Fruit fly (Drosophila melanogaster) whole organism, pupa: Measurements from ENCODE around the gene CG14657.

Source experiments
- CG32121 ChIP-seq: fragments of 200-800 bp; sonication (Bioruptor generic); IDR thresholded peaks from 2 replicates; pipeline ENCODE4 v1.3.6; 2022; ENCODE audit warnings: missing biosample characterization, missing genetic modification characterization
- CG34367 ChIP-seq: fragments of 200-800 bp; sonication (Bioruptor generic); optimal IDR thresholded peaks from 2 replicates; lab custom pipeline; 2018; ENCODE audit warnings: missing biosample characterization, mild to moderate bottlenecking, missing genetic modification characterization
- CG4496 ChIP-seq: fragments of 200-800 bp; sonication (Bioruptor generic); IDR thresholded peaks from 3 replicates; pipeline ENCODE4 v1.3.6; 2022; ENCODE audit warnings: missing biosample characterization, missing genetic modification characterization
- CG8159 ChIP-seq: fragments of 200-800 bp; sonication (Bioruptor generic); optimal IDR thresholded peaks from 3 replicates; lab custom pipeline; 2018; ENCODE audit warnings: missing biosample characterization, mild to moderate bottlenecking, missing genetic modification characterization, moderate library complexity
- CG8301 ChIP-seq: fragments of 200-800 bp; sonication (Bioruptor generic); optimal IDR thresholded peaks from 2 replicates; lab custom pipeline; 2018; ENCODE audit warnings: missing biosample characterization, mild to moderate bottlenecking, missing genetic modification characterization
- CG9948 ChIP-seq: fragments of 200-800 bp; sonication (Bioruptor generic); optimal IDR thresholded peaks from 2 replicates; lab custom pipeline; 2018; ENCODE audit warnings: missing biosample characterization, mild to moderate bottlenecking, missing genetic modification characterization, moderate library complexity
- D1 ChIP-seq: fragments of 200-800 bp; sonication (Bioruptor generic); optimal IDR thresholded peaks from 2 replicates; lab custom pipeline; 2018; ENCODE audit warnings: missing biosample characterization, mild to moderate bottlenecking, missing genetic modification characterization, moderate library complexity
- Pif1A ChIP-seq: fragments of 200-800 bp; sonication (Bioruptor generic); optimal IDR thresholded peaks from 3 replicates; lab custom pipeline; 2016; ENCODE audit warnings: missing biosample characterization, missing genetic modification characterization
- Pif1B ChIP-seq: fragments of 200-800 bp; sonication (Bioruptor generic); optimal IDR thresholded peaks from 3 replicates; lab custom pipeline; 2016; ENCODE audit warnings: missing biosample characterization, missing genetic modification characterization
- Snoo ChIP-seq: fragments of 200-800 bp; sonication (Bioruptor generic); optimal IDR thresholded peaks from 3 replicates; lab custom pipeline; 2017; ENCODE audit warnings: missing biosample characterization, mild to moderate bottlenecking, missing genetic modification characterization, inconsistent platforms
- fd96Ca ChIP-seq: fragments of 200-800 bp; sonication (Bioruptor generic); IDR thresholded peaks from 3 replicates; pipeline ENCODE4 v1.3.6; 2022; ENCODE audit warnings: missing biosample characterization, missing genetic modification characterization
- gl ChIP-seq: fragments of 200-800 bp; sonication (Bioruptor generic); optimal IDR thresholded peaks from 2 replicates; lab custom pipeline; 2018; ENCODE audit warnings: missing biosample characterization, mild to moderate bottlenecking, missing genetic modification characterization

- TF ChIP-seq CG8159 (tag; lab: Kevin White, UChicago), result no peak
- no peak for TF ChIP-seq Snoo (tag; lab: Kevin White, UChicago)
- no peak for TF ChIP-seq Pif1A
- no peak for TF ChIP-seq D1
- TF ChIP-seq Pif1B (GFP tag; lab: Kevin White, UChicago), result no peak
- no peak for TF ChIP-seq gl
- no peak for TF ChIP-seq CG32121 (GFP tag; lab: Robert Waterston, UW)
- no peak for TF ChIP-seq CG9948 (tag; lab: Kevin White, UChicago)
- TF ChIP-seq fd96Ca (GFP tag; lab: Robert Waterston, UW), result no peak
- no peak for TF ChIP-seq CG4496 (GFP tag; lab: Robert Waterston, UW)
- TF ChIP-seq CG8301 (tag; lab: Kevin White, UChicago), result no peak
- no peak for TF ChIP-seq CG34367 (tag; lab: Kevin White, UChicago)
These were observed 25.6 kb upstream of the CG14657 start for dm6 chr3R:4846787-4847186.
